Fruit fly (Drosophila melanogaster) whole organism, embryonic: ENCODE results near the gene CG34298.

Experiments
- Aef1 ChIP-seq: fragments of 200-800 bp; sonication (Bioruptor generic); IDR thresholded peaks from 3 replicates; pipeline ENCODE4 v1.3.6; 2022; ENCODE audit warnings: missing biosample characterization, missing genetic modification characterization
- Antp ChIP-seq: fragments of 200-800 bp; sonication (Bioruptor generic); optimal IDR thresholded peaks from 3 replicates; lab custom pipeline; 2016; ENCODE audit warnings: missing biosample characterization, missing genetic modification characterization
- Asciz ChIP-seq: fragments of 200-800 bp; sonication (Bioruptor generic); optimal IDR thresholded peaks from 2 replicates; lab custom pipeline; 2017; ENCODE audit warnings: missing biosample characterization, mild to moderate bottlenecking, missing genetic modification characterization, missing genetic modification reagents
- CG10274 ChIP-seq: fragments of 200-800 bp; sonication (Bioruptor generic); optimal IDR thresholded peaks from 3 replicates; lab custom pipeline; 2017; ENCODE audit warnings: missing biosample characterization, mild to moderate bottlenecking, missing genetic modification characterization
- CG10431 ChIP-seq: fragments of 200-800 bp; sonication (Bioruptor generic); optimal IDR thresholded peaks from 3 replicates; lab custom pipeline; 2018; ENCODE audit warnings: missing biosample characterization, mild to moderate bottlenecking, missing genetic modification characterization
- CG11696 ChIP-seq: fragments of 200-800 bp; sonication (Bioruptor generic); IDR thresholded peaks from 2 replicates; pipeline ENCODE4 v1.3.6; 2022; ENCODE audit warnings: missing biosample characterization, missing genetic modification characterization
- CG12236 ChIP-seq: fragments of 200-800 bp; sonication (Bioruptor generic); optimal IDR thresholded peaks from 2 replicates; lab custom pipeline; 2016; ENCODE audit warnings: missing biosample characterization, missing genetic modification characterization
- CG12769 ChIP-seq: fragments of 200-800 bp; sonication (Bioruptor generic); optimal IDR thresholded peaks from 2 replicates; lab custom pipeline; 2019; ENCODE audit warnings: missing biosample characterization, mild to moderate bottlenecking, missing genetic modification characterization, moderate library complexity
- CG14860 ChIP-seq: fragments of 200-800 bp; sonication (Bioruptor generic); IDR thresholded peaks from 3 replicates; pipeline ENCODE4 v1.3.6; 2022; ENCODE audit warnings: missing biosample characterization, missing genetic modification characterization; ENCODE audit not compliant: partially characterized antibody
- CG15073 ChIP-seq: fragments of 200-800 bp; sonication (Bioruptor generic); optimal IDR thresholded peaks from 2 replicates; lab custom pipeline; 2016; ENCODE audit warnings: missing biosample characterization, missing genetic modification characterization
- CG1602 ChIP-seq: fragments of 200-800 bp; sonication (Bioruptor generic); optimal IDR thresholded peaks from 3 replicates; lab custom pipeline; 2016; ENCODE audit warnings: missing biosample characterization, missing genetic modification characterization
- CG17385 ChIP-seq: fragments of 200-800 bp; sonication (Bioruptor generic); optimal IDR thresholded peaks from 3 replicates; lab custom pipeline; 2018; ENCODE audit warnings: missing biosample characterization, mild to moderate bottlenecking, missing genetic modification characterization
- CG18011 ChIP-seq: fragments of 200-800 bp; sonication (Bioruptor generic); optimal IDR thresholded peaks from 2 replicates; lab custom pipeline; 2017; ENCODE audit warnings: missing biosample characterization, missing genetic modification characterization, mild to moderate bottlenecking, moderate library complexity, missing genotype
- CG2120 ChIP-seq: fragments of 200-800 bp; sonication (Bioruptor generic); optimal IDR thresholded peaks from 3 replicates; lab custom pipeline; 2016; ENCODE audit warnings: missing biosample characterization, missing genetic modification characterization
- CG30020 ChIP-seq: fragments of 200-800 bp; optimal IDR thresholded peaks from 2 replicates; lab custom pipeline; 2019; ENCODE audit warnings: missing biosample characterization, mild to moderate bottlenecking, missing genetic modification characterization, moderate library complexity
- CG3847 ChIP-seq: fragments of 200-800 bp; sonication (Bioruptor generic); IDR thresholded peaks from 2 replicates; pipeline ENCODE4 v1.3.6; 2022; ENCODE audit warnings: missing biosample characterization, missing genetic modification characterization
- CG4424 ChIP-seq: fragments of 200-800 bp; sonication (Bioruptor generic); optimal IDR thresholded peaks from 3 replicates; lab custom pipeline; 2016; ENCODE audit warnings: missing biosample characterization, missing genetic modification characterization
- CG4730 ChIP-seq: fragments of 200-800 bp; sonication (Bioruptor generic); IDR thresholded peaks from 2 replicates; pipeline ENCODE4 v1.3.6; 2022; ENCODE audit warnings: missing biosample characterization, missing genetic modification characterization
- CG7556 ChIP-seq: fragments of 200-800 bp; sonication (Bioruptor generic); optimal IDR thresholded peaks from 2 replicates; lab custom pipeline; 2017; ENCODE audit warnings: missing biosample characterization, mild to moderate bottlenecking, missing genetic modification characterization
- CG7745 ChIP-seq: fragments of 200-800 bp; sonication (Bioruptor generic); optimal IDR thresholded peaks from 2 replicates; lab custom pipeline; 2018; ENCODE audit warnings: missing biosample characterization, mild to moderate bottlenecking, missing genetic modification characterization, moderate library complexity
- CG7963 ChIP-seq: fragments of 200-800 bp; sonication (Bioruptor generic); IDR thresholded peaks from 3 replicates; pipeline ENCODE4 v1.3.6; 2022; ENCODE audit warnings: missing biosample characterization, missing genetic modification characterization; ENCODE audit not compliant: partially characterized antibody
- CG8359 ChIP-seq: fragments of 200-800 bp; sonication (Bioruptor generic); optimal IDR thresholded peaks from 2 replicates; lab custom pipeline; 2017; ENCODE audit warnings: missing biosample characterization, mild to moderate bottlenecking, missing genetic modification characterization, borderline replicate concordance
- CG9437 ChIP-seq: fragments of 200-800 bp; sonication (Bioruptor generic); optimal IDR thresholded peaks from 2 replicates; lab custom pipeline; 2018; ENCODE audit warnings: missing biosample characterization, mild to moderate bottlenecking, missing genetic modification characterization
- Dfd ChIP-seq, 2 experiments: fragments of >200 bp; optimal IDR thresholded peaks; 2 replicates each; lab custom pipeline; 2017; ENCODE audit warnings: missing biosample characterization in 2 of 2, missing genetic modification characterization in 2 of 2
- Doc3 ChIP-seq: fragments of 200-800 bp; sonication (Bioruptor generic); IDR thresholded peaks from 3 replicates; pipeline ENCODE4 v1.3.6; 2022; ENCODE audit warnings: missing biosample characterization, missing genetic modification characterization; ENCODE audit not compliant: partially characterized antibody
- Ets65A ChIP-seq: fragments of 200-800 bp; sonication (Bioruptor generic); peaks from one replicate; lab custom pipeline; 2016; ENCODE audit warnings: missing biosample characterization, missing genetic modification characterization
- HLHmδ ChIP-seq: fragments of 200-800 bp; sonication (Bioruptor generic); optimal IDR thresholded peaks from 2 replicates; lab custom pipeline; 2018; ENCODE audit warnings: missing biosample characterization, mild to moderate bottlenecking, missing genetic modification characterization, moderate library complexity
- HmgD ChIP-seq: fragments of 200-800 bp; sonication (Bioruptor generic); optimal IDR thresholded peaks from 3 replicates; lab custom pipeline; 2016; ENCODE audit warnings: missing biosample characterization, missing genetic modification characterization
- HmgZ ChIP-seq: fragments of 200-800 bp; sonication (Bioruptor generic); optimal IDR thresholded peaks from 2 replicates; lab custom pipeline; 2018; ENCODE audit warnings: missing biosample characterization, mild to moderate bottlenecking, missing genetic modification characterization
- Hmx ChIP-seq: fragments of 200-800 bp; sonication (Bioruptor generic); optimal IDR thresholded peaks from 2 replicates; lab custom pipeline; 2016; ENCODE audit warnings: missing biosample characterization, missing genetic modification characterization
- Kr ChIP-seq: fragments of 200-800 bp; sonication (Bioruptor generic); optimal IDR thresholded peaks from 2 replicates; lab custom pipeline; 2017; ENCODE audit warnings: missing biosample characterization, mild to moderate bottlenecking, missing genetic modification characterization
- MBD-R2 ChIP-seq: fragments of 200-800 bp; sonication (Bioruptor generic); IDR thresholded peaks from 2 replicates; pipeline ENCODE4 v1.3.6; 2022; ENCODE audit warnings: missing biosample characterization, missing genetic modification characterization
- Meics ChIP-seq: fragments of 200-800 bp; sonication (Bioruptor generic); optimal IDR thresholded peaks from 2 replicates; lab custom pipeline; 2017; ENCODE audit warnings: missing biosample characterization, mild to moderate bottlenecking, missing genetic modification characterization
- NC2β ChIP-seq: fragments of 200-800 bp; sonication (Bioruptor generic); optimal IDR thresholded peaks from 2 replicates; lab custom pipeline; 2016; ENCODE audit warnings: missing biosample characterization, missing genetic modification characterization
- Nf-YC ChIP-seq: fragments of 200-800 bp; optimal IDR thresholded peaks from 3 replicates; lab custom pipeline; 2019; ENCODE audit warnings: missing biosample characterization, mild to moderate bottlenecking, missing genetic modification characterization, moderate library complexity
- Opbp ChIP-seq: fragments of 200-800 bp; sonication (Bioruptor generic); IDR thresholded peaks from 3 replicates; pipeline ENCODE4 v1.3.6; 2022; ENCODE audit warnings: missing biosample characterization, missing genetic modification characterization; ENCODE audit not compliant: partially characterized antibody
- Side ChIP-seq: fragments of 200-800 bp; sonication (Bioruptor generic); optimal IDR thresholded peaks from 2 replicates; lab custom pipeline; 2016; ENCODE audit warnings: missing biosample characterization, missing genetic modification characterization
- Xrp1 ChIP-seq: fragments of 200-800 bp; sonication (Bioruptor generic); IDR thresholded peaks from 2 replicates; pipeline ENCODE4 v1.3.6; 2022; ENCODE audit warnings: missing biosample characterization, missing genetic modification characterization
- btn ChIP-seq: fragments of 200-800 bp; sonication (Bioruptor generic); optimal IDR thresholded peaks from 2 replicates; lab custom pipeline; 2016; ENCODE audit warnings: missing biosample characterization, missing genetic modification characterization
- cad ChIP-seq: fragments of >200 bp; optimal IDR thresholded peaks from 2 replicates; lab custom pipeline; 2017; ENCODE audit warnings: missing biosample characterization, missing genetic modification characterization
- cg ChIP-seq: fragments of 200-800 bp; sonication (Bioruptor generic); optimal IDR thresholded peaks from 3 replicates; lab custom pipeline; 2019; ENCODE audit warnings: missing biosample characterization, mild to moderate bottlenecking, missing genetic modification characterization, moderate library complexity
- disco-r ChIP-seq: fragments of 200-800 bp; sonication (Bioruptor generic); optimal IDR thresholded peaks from 2 replicates; lab custom pipeline; 2016; ENCODE audit warnings: missing biosample characterization, missing genetic modification characterization
- dm ChIP-seq: fragments of 200-800 bp; sonication (Bioruptor generic); optimal IDR thresholded peaks from 3 replicates; lab custom pipeline; 2016; ENCODE audit warnings: missing biosample characterization, missing genetic modification characterization
- eve ChIP-seq, 2 experiments: fragments of >200 bp; optimal IDR thresholded peaks; 2 replicates each; lab custom pipeline; 2017; ENCODE audit warnings: missing biosample characterization in 2 of 2, missing genetic modification characterization in 2 of 2
- gfzf ChIP-seq: fragments of 200-800 bp; sonication (Bioruptor generic); optimal IDR thresholded peaks from 2 replicates; lab custom pipeline; 2016; ENCODE audit warnings: missing biosample characterization, mild to moderate bottlenecking, missing genetic modification characterization, moderate library complexity
- hbn ChIP-seq: fragments of 200-800 bp; sonication (Bioruptor generic); IDR thresholded peaks from 2 replicates; pipeline ENCODE4 v1.3.6; 2022; ENCODE audit warnings: missing biosample characterization, missing genetic modification characterization; ENCODE audit not compliant: partially characterized antibody
- kni ChIP-seq: fragments of 200-800 bp; sonication (Bioruptor generic); optimal IDR thresholded peaks from 3 replicates; lab custom pipeline; 2017; ENCODE audit warnings: mild to moderate bottlenecking, missing biosample characterization, missing genetic modification reagents, missing genetic modification characterization
- lilli ChIP-seq: fragments of 200-800 bp; sonication (Bioruptor generic); optimal IDR thresholded peaks from 3 replicates; lab custom pipeline; 2016; ENCODE audit warnings: missing biosample characterization, missing genetic modification characterization
- prd ChIP-seq, 3 experiments: fragments of >200 bp in 2 of 3; fragments of 200-800 bp in 1 of 3; sonication (Bioruptor generic) in 1 of 3; optimal IDR thresholded peaks in 2 of 3; IDR thresholded peaks in 1 of 3; 2 replicates in 2 of 3; 3 replicates in 1 of 3; pipeline versions ENCODE4 v1.3.6 to Lab custom; 2017 to 2022; ENCODE audit warnings: missing biosample characterization in 1 of 3, missing genetic modification characterization in 1 of 3
- sisA ChIP-seq: fragments of 200-800 bp; sonication (Bioruptor generic); IDR thresholded peaks from 2 replicates; pipeline ENCODE4 v1.3.6; 2022; ENCODE audit warnings: missing biosample characterization, missing genetic modification characterization
- zfh1 ChIP-seq: fragments of 200-800 bp; sonication (Bioruptor generic); IDR thresholded peaks from 3 replicates; pipeline ENCODE4 v1.3.6; 2022; ENCODE audit warnings: missing biosample characterization, missing genetic modification characterization

Gene CG34298

DNA sequence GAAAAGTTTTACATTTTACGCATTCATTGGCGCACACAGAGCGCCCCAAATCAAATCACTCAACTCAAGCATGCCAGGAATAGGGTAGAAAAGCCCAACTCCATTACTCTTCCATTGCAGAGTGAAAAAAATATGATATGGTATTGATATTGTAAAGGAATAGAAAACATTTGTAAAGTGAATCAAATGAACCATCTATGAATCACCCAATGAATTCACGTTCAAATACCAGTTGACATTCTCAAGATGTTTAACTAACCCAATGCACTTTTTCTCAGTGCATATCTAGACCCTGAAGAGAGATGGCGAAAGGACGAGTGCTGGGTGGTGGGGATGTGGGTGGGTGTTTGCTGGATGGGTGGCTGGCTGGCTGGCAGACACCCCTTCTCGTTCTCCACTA lies 21.0 kb upstream of the CG34298 start (continued):
- peak; percentile 68 for TF ChIP-seq CG12769
- no peak for TF ChIP-seq Dfd (GFP tag; optimal IDR thresholded peaks at IDR 0.05; lab: Kevin White, UChicago)
- no peak for TF ChIP-seq CG1602 (GFP tag; lab: Kevin White, UChicago)
- no peak for TF ChIP-seq prd (optimal IDR thresholded peaks at IDR 0.05; lab: Kevin White, UChicago)
- peak; percentile 22; the same call in 1 of the 3 replicates for TF ChIP-seq prd (GFP tag; IDR thresholded peaks at IDR 0.05; lab: Robert Waterston, UW)
- no peak for TF ChIP-seq HmgZ
- TF ChIP-seq Meics, result peak; percentile 51
- TF ChIP-seq eve (GFP tag; optimal IDR thresholded peaks at IDR 0.05; lab: Kevin White, UChicago), result no peak
- no peak for TF ChIP-seq kni
- peak; percentile 34 for TF ChIP-seq CG7556
- TF ChIP-seq CG9437 (GFP tag; lab: Kevin White, UChicago), result no peak
- TF ChIP-seq Kr (GFP tag; lab: Kevin White, UChicago), result no peak
- TF ChIP-seq CG4730 (GFP tag; lab: Robert Waterston, UW), result no peak
- no peak for TF ChIP-seq Side (GFP tag; lab: Kevin White, UChicago)
- no peak for TF ChIP-seq CG15073 (GFP tag; lab: Kevin White, UChicago)
- TF ChIP-seq disco-r, result no peak
- TF ChIP-seq Xrp1, result no peak
- no peak; the same call in 1 of the 2 replicates for TF ChIP-seq sisA
- TF ChIP-seq CG11696 (GFP tag; lab: Robert Waterston, UW), result no peak
- TF ChIP-seq Opbp (GFP tag; lab: Robert Waterston, UW), result no peak
- TF ChIP-seq cg (GFP tag; lab: Kevin White, UChicago), result no peak
- TF ChIP-seq CG4424 (GFP tag; lab: Kevin White, UChicago), result no peak
- TF ChIP-seq CG2120, result peak; percentile 51
- TF ChIP-seq CG10274, result no peak
- no peak for TF ChIP-seq HLHmδ
- TF ChIP-seq CG17385, result peak; percentile 37
- no peak for TF ChIP-seq CG30020
- TF ChIP-seq btn (GFP tag; lab: Kevin White, UChicago), result no peak
- no peak for TF ChIP-seq CG3847 (GFP tag; lab: Robert Waterston, UW)
- no peak for TF ChIP-seq CG8359 (GFP tag; lab: Kevin White, UChicago)
- no peak for TF ChIP-seq HmgD (GFP tag; lab: Kevin White, UChicago)
- TF ChIP-seq NC2β, result no peak
- no peak for TF ChIP-seq Asciz (GFP tag; lab: Kevin White, UChicago)
- no peak for TF ChIP-seq Hmx
- TF ChIP-seq Nf-YC (tag; lab: Kevin White, UChicago), result no peak
- TF ChIP-seq dm (GFP tag; lab: Kevin White, UChicago), result no peak
- TF ChIP-seq Doc3 (GFP tag; lab: Robert Waterston, UW), result no peak
- TF ChIP-seq zfh1, result no peak
- no peak for TF ChIP-seq CG10431 (GFP tag; lab: Kevin White, UChicago)
- no peak for TF ChIP-seq CG7963 (GFP tag; lab: Robert Waterston, UW)
- no peak for TF ChIP-seq cad
- TF ChIP-seq lilli (GFP tag; lab: Kevin White, UChicago), result peak; percentile 21
- no peak for TF ChIP-seq MBD-R2 (GFP tag; lab: Robert Waterston, UW)
- no peak for TF ChIP-seq Antp (GFP tag; lab: Kevin White, UChicago)
- no peak for TF ChIP-seq CG18011
- TF ChIP-seq Ets65A (GFP tag; lab: Kevin White, UChicago), result no peak
- TF ChIP-seq CG14860, result no peak
- TF ChIP-seq hbn, result no peak
- no peak for TF ChIP-seq CG7745
- TF ChIP-seq CG12236 (GFP tag; lab: Kevin White, UChicago), result no peak
- TF ChIP-seq gfzf (GFP tag; lab: Kevin White, UChicago), result no peak
- no peak for TF ChIP-seq Aef1 (GFP tag; lab: Robert Waterston, UW)
